Worm (Caenorhabditis elegans) whole organism, mixed stage, embryonic: Measurements from ENCODE around the gene doxa-1.
A peak's percentile ranks its signal among the peaks of the same experiment; 100 is the strongest.

Experiments used
- M03D4.4 ChIP-seq: sonication (generic microtip); optimal IDR thresholded peaks from 2 replicates; lab custom pipeline; 2017; ENCODE audit warnings: mild to moderate bottlenecking, missing genetic modification characterization, missing compliant biosample characterization
- bed-3 ChIP-seq: fragments of 200-800 bp; sonication (Bioruptor generic); optimal IDR thresholded peaks from 3 replicates; lab custom pipeline; 2018; ENCODE audit warnings: mild to moderate bottlenecking, missing genetic modification characterization, moderate library complexity, missing compliant biosample characterization
- blmp-1 ChIP-seq: fragments of 150-350 bp; optimal IDR thresholded peaks from 2 replicates; lab custom pipeline; 2014; ENCODE audit warnings: missing biosample characterization, missing genetic modification characterization
- ceh-39 ChIP-seq: fragments of 150-350 bp; optimal IDR thresholded peaks from 2 replicates; lab custom pipeline; 2014; ENCODE audit warnings: missing biosample characterization, missing genetic modification characterization
- ceh-43 ChIP-seq: fragments of 200-800 bp; sonication (Bioruptor generic); optimal IDR thresholded peaks from 2 replicates; lab custom pipeline; 2018; ENCODE audit warnings: mild to moderate bottlenecking, missing genetic modification characterization, moderate library complexity, missing compliant biosample characterization
- ceh-83 ChIP-seq: fragments of 200-800 bp; sonication (Bioruptor generic); optimal IDR thresholded peaks from 2 replicates; lab custom pipeline; 2018; ENCODE audit warnings: mild to moderate bottlenecking, missing genetic modification characterization, missing compliant biosample characterization
- ces-1 ChIP-seq: fragments of 150-350 bp; optimal IDR thresholded peaks from 2 replicates; lab custom pipeline; 2014; ENCODE audit warnings: missing biosample characterization, missing genetic modification reagents, missing genetic modification characterization
- cnd-1 ChIP-seq: fragments of 200-800 bp; sonication (Bioruptor generic); optimal IDR thresholded peaks from 2 replicates; lab custom pipeline; 2018; ENCODE audit warnings: mild to moderate bottlenecking, missing genetic modification characterization, missing compliant biosample characterization
- drap-1 ChIP-seq: fragments of 200-800 bp; sonication (Bioruptor generic); optimal IDR thresholded peaks from 3 replicates; lab custom pipeline; 2018; ENCODE audit warnings: mild to moderate bottlenecking, missing genetic modification characterization, missing compliant biosample characterization
- flh-1 ChIP-seq: fragments of 200-800 bp; sonication (Bioruptor generic); optimal IDR thresholded peaks from 2 replicates; lab custom pipeline; 2018; ENCODE audit warnings: mild to moderate bottlenecking, missing genetic modification characterization, moderate library complexity, missing compliant biosample characterization
- ham-2 ChIP-seq: fragments of 200-800 bp; sonication (Bioruptor generic); optimal IDR thresholded peaks from 2 replicates; lab custom pipeline; 2018; ENCODE audit warnings: mild to moderate bottlenecking, missing genetic modification characterization, missing compliant biosample characterization
- hlh-1 ChIP-seq: fragments of 150-350 bp; optimal IDR thresholded peaks from 2 replicates; lab custom pipeline; 2014; ENCODE audit warnings: missing biosample characterization, missing genetic modification reagents, missing genetic modification characterization
- lin-13 ChIP-seq: fragments of 150-350 bp; optimal IDR thresholded peaks from 2 replicates; lab custom pipeline; 2014; ENCODE audit warnings: missing biosample characterization, missing genetic modification characterization
- lin-32 ChIP-seq: fragments of 200-800 bp; sonication (Bioruptor generic); optimal IDR thresholded peaks from 2 replicates; lab custom pipeline; 2018; ENCODE audit warnings: mild to moderate bottlenecking, missing genetic modification characterization, missing compliant biosample characterization
- lsy-2 ChIP-seq: fragments of 150-350 bp; optimal IDR thresholded peaks from 2 replicates; lab custom pipeline; 2014; ENCODE audit warnings: missing biosample characterization, missing genetic modification characterization
- mab-5 ChIP-seq: fragments of 150-350 bp; optimal IDR thresholded peaks from 2 replicates; lab custom pipeline; 2014; ENCODE audit warnings: missing biosample characterization, missing genetic modification characterization
- mep-1 ChIP-seq: fragments of 150-350 bp; optimal IDR thresholded peaks from 2 replicates; lab custom pipeline; 2017; ENCODE audit warnings: missing biosample characterization, missing genetic modification reagents, missing genetic modification characterization, inconsistent platforms
- nhr-12 ChIP-seq: fragments of 150-350 bp; optimal IDR thresholded peaks from 2 replicates; lab custom pipeline; 2014; ENCODE audit warnings: missing biosample characterization, missing genetic modification characterization
- nhr-2 ChIP-seq: fragments of 150-350 bp; optimal IDR thresholded peaks from 2 replicates; lab custom pipeline; 2014; ENCODE audit warnings: missing biosample characterization, missing genetic modification characterization
- nhr-28 ChIP-seq: fragments of 150-350 bp; optimal IDR thresholded peaks from 2 replicates; lab custom pipeline; 2014; ENCODE audit warnings: missing biosample characterization, missing genetic modification characterization
- nhr-76 ChIP-seq: sonication (generic microtip); optimal IDR thresholded peaks from 2 replicates; lab custom pipeline; 2017; ENCODE audit warnings: missing biosample characterization, missing genetic modification characterization
- pha-4 ChIP-seq: fragments of 150-350 bp; optimal IDR thresholded peaks from 2 replicates; lab custom pipeline; 2018; ENCODE audit warnings: missing biosample characterization, missing genetic modification reagents, missing genetic modification characterization
- snpc-4 ChIP-seq: fragments of 150-350 bp; optimal IDR thresholded peaks from 2 replicates; lab custom pipeline; 2014; ENCODE audit warnings: missing biosample characterization, missing genetic modification characterization
- sptf-1 ChIP-seq: sonication (generic microtip); optimal IDR thresholded peaks from 2 replicates; lab custom pipeline; 2017; ENCODE audit warnings: mild to moderate bottlenecking, missing genetic modification characterization, moderate library complexity, missing compliant biosample characterization
- tbx-8 ChIP-seq: fragments of 200-800 bp; sonication (Bioruptor generic); optimal IDR thresholded peaks from 2 replicates; lab custom pipeline; 2018; ENCODE audit warnings: mild to moderate bottlenecking, missing genetic modification characterization, moderate library complexity, missing compliant biosample characterization
- unc-39 ChIP-seq: fragments of 150-350 bp; optimal IDR thresholded peaks from 2 replicates; lab custom pipeline; 2014; ENCODE audit warnings: missing biosample characterization, missing genetic modification characterization
- unc-62 ChIP-seq: fragments of 150-350 bp; optimal IDR thresholded peaks from 2 replicates; lab custom pipeline; 2014; ENCODE audit warnings: missing biosample characterization, missing genetic modification reagents, missing genetic modification characterization
- zip-8 ChIP-seq: fragments of 150-350 bp; optimal IDR thresholded peaks from 2 replicates; lab custom pipeline; 2014; ENCODE audit warnings: missing biosample characterization, missing genetic modification characterization
- ztf-11 ChIP-seq: fragments of 150-350 bp; optimal IDR thresholded peaks from 2 replicates; lab custom pipeline; 2014; ENCODE audit warnings: missing biosample characterization, missing genetic modification characterization

doxa-1 gene

ce11 chrIII:8596692-8597091, 15.8 kb downstream of the doxa-1 start:
- no peak for TF ChIP-seq M03D4.4 (tag; lab: Kevin White, UChicago)
- peak; percentile 73 for TF ChIP-seq ham-2 (GFP tag; lab: Kevin White, UChicago)
- no peak for TF ChIP-seq ceh-43 (GFP tag; lab: Kevin White, UChicago)
- TF ChIP-seq zip-8 (tag; lab: Kevin White, UChicago), result peak; percentile 70
- TF ChIP-seq nhr-12 (tag; lab: Kevin White, UChicago), result no peak
- no peak for TF ChIP-seq bed-3 (GFP tag; lab: Kevin White, UChicago)
- no peak for TF ChIP-seq pha-4 (tag; lab: Kevin White, UChicago)
- no peak for TF ChIP-seq lsy-2
- TF ChIP-seq ceh-83, result no peak
- peak; percentile 73 for TF ChIP-seq blmp-1 (tag; lab: Kevin White, UChicago)
- no peak for TF ChIP-seq nhr-2 (tag; lab: Kevin White, UChicago)
- peak; percentile 27 for TF ChIP-seq ces-1 (GFP tag; lab: Kevin White, UChicago)

DNA sequence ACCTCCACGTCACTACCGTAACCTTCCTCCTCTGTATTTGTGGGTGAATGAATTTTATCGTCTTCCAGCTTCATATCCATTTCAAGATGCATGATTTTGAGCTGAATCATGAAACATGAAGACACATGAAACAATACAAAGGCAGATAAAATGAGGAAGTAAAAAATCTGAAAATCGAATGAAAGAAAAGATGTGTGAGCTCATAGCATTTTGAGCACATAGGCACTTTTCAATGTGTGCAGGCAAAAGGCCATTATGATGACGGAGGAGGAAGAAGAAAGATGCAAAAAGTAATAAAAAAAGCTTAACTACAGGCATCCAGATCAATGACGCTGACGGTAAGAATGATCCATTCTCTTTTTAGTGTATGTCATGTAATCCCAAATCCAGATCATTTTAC, 16.9 kb downstream of the doxa-1 start, which contains the start of gene ztf-30:
TSS of gene ztf-30 (minus strand) at position 101 of the 400 bp plus-strand sequence.
- TF ChIP-seq ces-1 (GFP tag; lab: Kevin White, UChicago) (no peak), lsy-2 (no peak), zip-8 (tag; lab: Kevin White, UChicago) (no peak), unc-39 (no peak), M03D4.4 (tag; lab: Kevin White, UChicago) (no peak), ztf-11 (tag; lab: Kevin White, UChicago) (no peak), hlh-1 (no peak), ham-2 (GFP tag; lab: Kevin White, UChicago) (no peak), unc-62 (GFP tag; lab: Kevin White, UChicago) (no peak), lin-13 (tag; lab: Kevin White, UChicago) (no peak), nhr-76 (no peak), lin-32 (no peak), mep-1 (tag; lab: Kevin White, UChicago) (no peak), mab-5 (tag; lab: Kevin White, UChicago) (no peak), drap-1 (GFP tag; lab: Kevin White, UChicago) (no peak), ceh-39 (tag; lab: Kevin White, UChicago) (no peak)

- TF ChIP-seq ham-2 (GFP tag; lab: Kevin White, UChicago) (peak; percentile 88), nhr-12 (tag; lab: Kevin White, UChicago) (no peak)
These were observed 18.1 kb downstream of the doxa-1 start for ce11 chrIII:8598961-8599360.

DNA sequence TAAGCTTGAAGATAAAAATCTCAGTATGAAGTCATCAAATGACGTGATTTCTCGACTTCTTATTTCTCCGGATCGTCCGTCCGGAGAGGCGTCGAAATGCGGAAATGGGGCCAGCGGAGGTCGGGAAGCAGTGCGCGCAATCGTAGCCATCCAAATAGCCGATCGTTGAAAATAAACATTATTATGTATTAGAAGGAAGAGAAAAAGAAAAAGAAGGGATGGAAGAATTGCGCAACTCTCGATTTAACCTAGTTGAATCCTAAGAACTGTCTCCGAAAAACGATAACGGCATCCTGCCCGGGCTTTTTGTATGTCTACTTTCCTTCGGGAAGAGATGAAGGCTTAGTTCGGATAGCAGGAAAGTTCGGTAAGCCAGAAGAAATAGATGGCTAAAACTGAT, 21.2 kb downstream of the doxa-1 start:
- TF ChIP-seq ztf-11 (tag; lab: Kevin White, UChicago), result no peak
- TF ChIP-seq zip-8 (tag; lab: Kevin White, UChicago), result peak; percentile 33
- no peak for TF ChIP-seq lin-32
- peak; percentile 95 for TF ChIP-seq ham-2 (GFP tag; lab: Kevin White, UChicago)
- TF ChIP-seq lsy-2, result no peak
- TF ChIP-seq blmp-1 (tag; lab: Kevin White, UChicago), result peak; percentile 56

DNA sequence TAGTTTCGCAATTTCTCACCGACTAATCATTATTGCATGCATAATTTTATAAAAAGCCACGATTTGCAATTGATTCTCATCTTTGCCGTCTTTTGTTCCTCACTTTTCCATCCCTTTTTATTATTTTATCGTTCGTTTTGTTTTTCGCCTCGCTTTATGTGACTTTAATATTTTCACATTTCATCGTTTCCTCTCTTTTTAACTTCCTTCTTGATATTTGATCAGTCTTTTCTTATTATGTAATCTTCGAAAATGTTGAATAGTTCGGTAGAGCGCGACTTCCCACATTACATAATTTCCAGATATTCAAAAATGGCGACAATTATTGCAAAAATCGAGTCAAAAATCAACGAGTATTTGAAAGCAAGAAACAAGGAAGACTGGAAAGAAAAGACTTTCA, 24.6 kb downstream of the doxa-1 start, which contains the start of gene C06E1.1:
TSS of gene C06E1.1 (plus strand) at position 301 of the 400 bp plus-strand sequence.
- TF ChIP-seq ceh-43 (GFP tag; lab: Kevin White, UChicago) (no peak), sptf-1 (tag; lab: Kevin White, UChicago) (no peak), nhr-12 (tag; lab: Kevin White, UChicago) (no peak), zip-8 (tag; lab: Kevin White, UChicago) (no peak), nhr-2 (tag; lab: Kevin White, UChicago) (no peak), blmp-1 (tag; lab: Kevin White, UChicago) (no peak), nhr-28 (tag; lab: Kevin White, UChicago) (no peak)

- TF ChIP-seq ceh-39 (tag; lab: Kevin White, UChicago) (no peak), cnd-1 (tag; lab: Kevin White, UChicago) (no peak)
- TF ChIP-seq, all 35 proteins: peak for 0
These were observed 28.8 kb downstream of the doxa-1 start, which contains the start of gene C06E1.9 for ce11 chrIII:8609683-8610082. Gene C06E1.9, minus strand, starts transcription at chrIII:8609783.

ce11 chrIII:8611282-8611681, 30.4 kb downstream of the doxa-1 start:
- TF ChIP-seq mab-5 (tag; lab: Kevin White, UChicago) (no peak), lsy-2 (no peak), nhr-2 (tag; lab: Kevin White, UChicago) (no peak), M03D4.4 (tag; lab: Kevin White, UChicago) (no peak), ztf-11 (tag; lab: Kevin White, UChicago) (no peak), drap-1 (GFP tag; lab: Kevin White, UChicago) (no peak), nhr-12 (tag; lab: Kevin White, UChicago) (no peak), cnd-1 (tag; lab: Kevin White, UChicago) (no peak), snpc-4 (tag; lab: Kevin White, UChicago) (no peak), nhr-76 (no peak), bed-3 (GFP tag; lab: Kevin White, UChicago) (no peak), flh-1 (GFP tag; lab: Kevin White, UChicago) (no peak), ceh-39 (tag; lab: Kevin White, UChicago) (no peak), tbx-8 (no peak), sptf-1 (tag; lab: Kevin White, UChicago) (no peak), blmp-1 (tag; lab: Kevin White, UChicago) (no peak), ham-2 (GFP tag; lab: Kevin White, UChicago) (no peak), unc-39 (no peak)
